Fruit fly (Drosophila melanogaster): ENCODE data around the gene zld.

- TF ChIP-seq pan (optimal IDR thresholded peaks at IDR 0.05) (no peak), EcR (GFP tag; optimal IDR thresholded peaks at IDR 0.05) (no peak), Dll (optimal IDR thresholded peaks at IDR 0.05) (no peak), psq (optimal IDR thresholded peaks at IDR 0.05) (no peak), usp (GFP tag; optimal IDR thresholded peaks at IDR 0.05) (no peak)
Measured at dm6 chrX:19823980-19824379, 40.6 kb upstream of the zld start, which contains the start of gene SkpE.
